Fruit fly (Drosophila melanogaster) whole organism, adult: ENCODE measurements around the gene CG8086.

ENCODE experiments used
- CG12768 ChIP-seq: fragments of 200-800 bp; sonication (Bioruptor generic); optimal IDR thresholded peaks from 2 replicates; lab custom pipeline; 2017; ENCODE audit warnings: missing biosample characterization, missing genetic modification characterization, mild to moderate bottlenecking, moderate library complexity, missing genetic modification reagents
- CG14711 ChIP-seq: fragments of 200-800 bp; sonication (Bioruptor generic); optimal IDR thresholded peaks from 2 replicates; lab custom pipeline; 2018; ENCODE audit warnings: missing biosample characterization, mild to moderate bottlenecking, missing genetic modification characterization, moderate library complexity
- CG5204 ChIP-seq: fragments of 200-800 bp; sonication (Bioruptor generic); optimal IDR thresholded peaks from 2 replicates; lab custom pipeline; 2016; ENCODE audit warnings: missing biosample characterization, missing genetic modification characterization
- CG7101 ChIP-seq: fragments of 200-800 bp; sonication (Bioruptor generic); optimal IDR thresholded peaks from 2 replicates; lab custom pipeline; 2018; ENCODE audit warnings: missing biosample characterization, mild to moderate bottlenecking, missing genetic modification characterization, moderate library complexity
- Crg-1 ChIP-seq: fragments of 200-800 bp; sonication (Bioruptor generic); optimal IDR thresholded peaks from 2 replicates; lab custom pipeline; 2016; ENCODE audit warnings: missing biosample characterization, missing genetic modification characterization
- bab1 ChIP-seq: fragments of 200-800 bp; sonication (Bioruptor generic); optimal IDR thresholded peaks from 3 replicates; lab custom pipeline; 2019; ENCODE audit warnings: missing biosample characterization, mild to moderate bottlenecking, missing genetic modification characterization, moderate library complexity
- cic ChIP-seq: fragments of 200-800 bp; sonication (Bioruptor generic); optimal IDR thresholded peaks from 2 replicates; lab custom pipeline; 2017; ENCODE audit warnings: missing biosample characterization, mild to moderate bottlenecking, missing genetic modification characterization, moderate library complexity
- ovo ChIP-seq: fragments of 200-800 bp; sonication (Bioruptor generic); optimal IDR thresholded peaks from 2 replicates; lab custom pipeline; 2016; ENCODE audit warnings: missing biosample characterization, missing genetic modification characterization
- pad ChIP-seq: fragments of 200-800 bp; sonication (Bioruptor generic); optimal IDR thresholded peaks from 3 replicates; lab custom pipeline; 2017; ENCODE audit warnings: missing biosample characterization, missing genetic modification characterization, mild to moderate bottlenecking, moderate library complexity, missing genetic modification reagents

- TF ChIP-seq bab1 (no peak), CG12768 (GFP tag; lab: Kevin White, UChicago) (no peak), pad (no peak), CG7101 (tag; lab: Kevin White, UChicago) (no peak), CG5204 (GFP tag; lab: Kevin White, UChicago) (no peak), Crg-1 (GFP tag; lab: Kevin White, UChicago) (no peak), ovo (no peak), CG14711 (no peak), cic (GFP tag; lab: Kevin White, UChicago) (no peak)
Measured at dm6 chr2L:8304635-8305034, 47.3 kb upstream of the CG8086 start.
